Worm (Caenorhabditis elegans) whole organism, late embryonic: ENCODE results near the gene F58E6.4.

Source experiments
- ahr-1 ChIP-seq: sonication (generic microtip); optimal IDR thresholded peaks from 2 replicates; lab custom pipeline; 2016; ENCODE audit warnings: missing genetic modification characterization, missing compliant biosample characterization
- ama-1 ChIP-seq: fragments of 150-350 bp; optimal IDR thresholded peaks from 2 replicates; lab custom pipeline; 2014
- ceh-31 ChIP-seq: sonication (generic microtip); optimal IDR thresholded peaks from 2 replicates; lab custom pipeline; 2016; ENCODE audit warnings: missing genetic modification characterization, missing compliant biosample characterization

DNA sequence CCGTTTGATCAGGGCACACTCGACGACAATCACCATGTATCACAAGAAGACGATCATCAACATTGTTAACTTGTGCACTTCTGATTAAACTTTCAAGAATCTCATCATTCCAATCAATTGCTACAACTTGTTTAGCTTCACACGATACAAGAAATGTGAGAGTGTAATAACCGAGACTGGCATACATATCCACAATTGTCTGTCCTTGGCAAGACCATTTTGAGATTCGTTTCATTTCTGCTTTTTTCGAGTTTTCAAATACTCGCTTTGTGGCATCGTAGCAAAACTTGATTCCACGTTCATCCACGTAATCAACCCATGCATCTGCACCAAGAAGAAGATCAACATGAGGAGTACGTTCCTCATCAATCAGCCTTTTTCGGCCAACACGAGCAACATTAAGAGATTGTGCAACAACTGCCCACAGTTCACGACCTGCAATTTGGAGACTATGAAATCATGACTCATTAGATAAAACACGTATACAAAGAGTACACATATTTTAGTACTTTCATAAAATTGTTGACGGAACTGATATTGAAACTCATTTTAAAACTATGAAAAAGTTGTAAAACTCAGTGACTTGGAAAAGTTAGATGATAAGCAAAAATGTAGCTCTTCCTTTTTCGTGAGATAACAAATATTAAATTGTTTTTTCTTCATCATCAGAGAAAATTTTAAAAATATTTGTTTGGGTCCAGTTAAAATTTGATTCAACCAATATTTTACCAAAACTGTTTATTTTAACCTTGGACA, 37.6 kb downstream of the F58E6.4 start:
- TF ChIP-seq ceh-31 (tag; lab: Kevin White, UChicago) (no peak), ama-1 (lab: Kevin White, UChicago) (no peak), ahr-1 (tag; lab: Kevin White, UChicago) (no peak)
